Fruit fly (Drosophila melanogaster) whole organism, embryonic: ENCODE measurements around the gene mGluR.

Source experiments
- Asciz ChIP-seq: fragments of 200-800 bp; sonication (Bioruptor generic); optimal IDR thresholded peaks from 2 replicates; lab custom pipeline; 2017; ENCODE audit warnings: missing biosample characterization, mild to moderate bottlenecking, missing genetic modification characterization, missing genetic modification reagents
- CG12391 ChIP-seq: fragments of 200-800 bp; sonication (Bioruptor generic); optimal IDR thresholded peaks from 3 replicates; lab custom pipeline; 2018; ENCODE audit warnings: missing biosample characterization, mild to moderate bottlenecking, missing genetic modification characterization, moderate library complexity
- CG12659 ChIP-seq: fragments of 200-800 bp; sonication (Bioruptor generic); optimal IDR thresholded peaks from 3 replicates; lab custom pipeline; 2017; ENCODE audit warnings: mild to moderate bottlenecking, missing biosample characterization, missing genetic modification reagents, missing genetic modification characterization
- CG13287 ChIP-seq: fragments of 200-800 bp; sonication (Bioruptor generic); IDR thresholded peaks from 2 replicates; pipeline ENCODE4 v1.3.6; 2022; ENCODE audit warnings: missing biosample characterization, missing genetic modification characterization; ENCODE audit not compliant: partially characterized antibody
- CG14710 ChIP-seq: fragments of 200-800 bp; sonication (Bioruptor generic); optimal IDR thresholded peaks from 3 replicates; lab custom pipeline; 2019; ENCODE audit warnings: missing biosample characterization, mild to moderate bottlenecking, missing genetic modification characterization, moderate library complexity
- CG14860 ChIP-seq: fragments of 200-800 bp; sonication (Bioruptor generic); IDR thresholded peaks from 3 replicates; pipeline ENCODE4 v1.3.6; 2022; ENCODE audit warnings: missing biosample characterization, missing genetic modification characterization; ENCODE audit not compliant: partially characterized antibody
- CG1602 ChIP-seq: fragments of 200-800 bp; sonication (Bioruptor generic); optimal IDR thresholded peaks from 3 replicates; lab custom pipeline; 2016; ENCODE audit warnings: missing biosample characterization, missing genetic modification characterization
- CG16813 ChIP-seq: fragments of 200-800 bp; sonication (Bioruptor generic); IDR thresholded peaks from 3 replicates; pipeline ENCODE4 v1.3.6; 2022; ENCODE audit warnings: missing biosample characterization, missing genetic modification characterization; ENCODE audit not compliant: partially characterized antibody
- CG17829 ChIP-seq: fragments of 200-800 bp; optimal IDR thresholded peaks from 2 replicates; lab custom pipeline; 2019; ENCODE audit warnings: missing biosample characterization, mild to moderate bottlenecking, missing genetic modification characterization, moderate library complexity
- CG18262 ChIP-seq: fragments of 200-800 bp; optimal IDR thresholded peaks from 3 replicates; lab custom pipeline; 2019; ENCODE audit warnings: missing biosample characterization, mild to moderate bottlenecking, missing genetic modification characterization, moderate library complexity
- CG2116 ChIP-seq: fragments of 200-800 bp; sonication (Bioruptor generic); optimal IDR thresholded peaks from 3 replicates; lab custom pipeline; 2018; ENCODE audit warnings: missing biosample characterization, mild to moderate bottlenecking, missing genetic modification characterization
- CG2199 ChIP-seq: fragments of 200-800 bp; sonication (Bioruptor generic); IDR thresholded peaks from 3 replicates; pipeline ENCODE4 v1.3.6; 2022; ENCODE audit warnings: missing biosample characterization, missing genetic modification characterization
- CG2202 ChIP-seq: fragments of 200-800 bp; sonication (Bioruptor generic); optimal IDR thresholded peaks from 2 replicates; lab custom pipeline; 2018; ENCODE audit warnings: missing biosample characterization, mild to moderate bottlenecking, missing genetic modification characterization
- CG2678 ChIP-seq: fragments of 200-800 bp; sonication (Bioruptor generic); optimal IDR thresholded peaks from 3 replicates; lab custom pipeline; 2019; ENCODE audit warnings: missing biosample characterization, mild to moderate bottlenecking, missing genetic modification characterization, moderate library complexity
- CG2712 ChIP-seq: fragments of 200-800 bp; optimal IDR thresholded peaks from 3 replicates; lab custom pipeline; 2019; ENCODE audit warnings: missing biosample characterization, mild to moderate bottlenecking, missing genetic modification characterization, moderate library complexity
- CG31365 ChIP-seq: fragments of 200-800 bp; sonication (Bioruptor generic); optimal IDR thresholded peaks from 2 replicates; lab custom pipeline; 2018; ENCODE audit warnings: missing biosample characterization, mild to moderate bottlenecking, missing genetic modification characterization
- CG6791 ChIP-seq: fragments of 200-800 bp; sonication (Bioruptor generic); IDR thresholded peaks from 3 replicates; pipeline ENCODE4 v1.3.6; 2022; ENCODE audit warnings: missing biosample characterization, missing genetic modification characterization; ENCODE audit not compliant: partially characterized antibody
- CG7556 ChIP-seq: fragments of 200-800 bp; sonication (Bioruptor generic); optimal IDR thresholded peaks from 2 replicates; lab custom pipeline; 2017; ENCODE audit warnings: missing biosample characterization, mild to moderate bottlenecking, missing genetic modification characterization
- CG7963 ChIP-seq: fragments of 200-800 bp; sonication (Bioruptor generic); IDR thresholded peaks from 3 replicates; pipeline ENCODE4 v1.3.6; 2022; ENCODE audit warnings: missing biosample characterization, missing genetic modification characterization; ENCODE audit not compliant: partially characterized antibody
- CoRest ChIP-seq: fragments of 200-800 bp; sonication (Bioruptor generic); optimal IDR thresholded peaks from 3 replicates; lab custom pipeline; 2018; ENCODE audit warnings: missing biosample characterization, mild to moderate bottlenecking, missing genetic modification characterization, moderate library complexity
- Dip2 ChIP-seq: fragments of 200-800 bp; sonication (Bioruptor generic); IDR thresholded peaks from 2 replicates; pipeline ENCODE4 v1.3.6; 2022; ENCODE audit warnings: missing biosample characterization, missing genetic modification characterization
- Dp ChIP-seq: fragments of 200-800 bp; sonication (Bioruptor generic); optimal IDR thresholded peaks from 2 replicates; lab custom pipeline; 2018; ENCODE audit warnings: missing biosample characterization, mild to moderate bottlenecking, missing genetic modification characterization, moderate library complexity
- HmgD ChIP-seq: fragments of 200-800 bp; sonication (Bioruptor generic); optimal IDR thresholded peaks from 3 replicates; lab custom pipeline; 2016; ENCODE audit warnings: missing biosample characterization, missing genetic modification characterization
- Hmr ChIP-seq: fragments of 200-800 bp; sonication (Bioruptor generic); optimal IDR thresholded peaks from 3 replicates; lab custom pipeline; 2017; ENCODE audit warnings: mild to moderate bottlenecking, missing biosample characterization, missing genetic modification reagents, missing genetic modification characterization
- Kr ChIP-seq: fragments of 200-800 bp; sonication (Bioruptor generic); optimal IDR thresholded peaks from 2 replicates; lab custom pipeline; 2017; ENCODE audit warnings: missing biosample characterization, mild to moderate bottlenecking, missing genetic modification characterization
- Lhr ChIP-seq: fragments of 200-800 bp; sonication (Bioruptor generic); optimal IDR thresholded peaks from 3 replicates; lab custom pipeline; 2017; ENCODE audit warnings: mild to moderate bottlenecking, missing biosample characterization, missing genetic modification reagents, missing genetic modification characterization
- NC2β ChIP-seq: fragments of 200-800 bp; sonication (Bioruptor generic); optimal IDR thresholded peaks from 2 replicates; lab custom pipeline; 2016; ENCODE audit warnings: missing biosample characterization, missing genetic modification characterization
- PHDP ChIP-seq: fragments of 200-800 bp; sonication (Bioruptor generic); optimal IDR thresholded peaks from 3 replicates; lab custom pipeline; 2018; ENCODE audit warnings: missing biosample characterization, mild to moderate bottlenecking, missing genetic modification characterization, moderate library complexity
- Sry-δ ChIP-seq: fragments of 200-800 bp; sonication (Bioruptor generic); optimal IDR thresholded peaks from 2 replicates; lab custom pipeline; 2016; ENCODE audit warnings: missing biosample characterization, missing genetic modification characterization
- Xbp1 ChIP-seq: fragments of 200-800 bp; sonication (Bioruptor generic); optimal IDR thresholded peaks from 3 replicates; lab custom pipeline; 2016; ENCODE audit warnings: missing biosample characterization, mild to moderate bottlenecking, missing genetic modification characterization
- ab ChIP-seq: fragments of 200-800 bp; sonication (Bioruptor generic); optimal IDR thresholded peaks from 2 replicates; lab custom pipeline; 2016; ENCODE audit warnings: missing biosample characterization, missing genetic modification characterization
- bbx ChIP-seq: fragments of 200-800 bp; sonication (Bioruptor generic); IDR thresholded peaks from 2 replicates; pipeline ENCODE4 v1.3.6; 2022; ENCODE audit warnings: missing biosample characterization, missing genetic modification characterization; ENCODE audit not compliant: partially characterized antibody
- bigmax ChIP-seq: fragments of 200-800 bp; sonication (Bioruptor generic); optimal IDR thresholded peaks from 2 replicates; lab custom pipeline; 2018; ENCODE audit warnings: missing biosample characterization, mild to moderate bottlenecking, missing genetic modification characterization
- chm ChIP-seq: fragments of 200-800 bp; sonication (Bioruptor generic); IDR thresholded peaks from 2 replicates; pipeline ENCODE4 v1.3.6; 2022; ENCODE audit warnings: missing biosample characterization, missing genetic modification characterization
- dmrt11E ChIP-seq: fragments of 200-800 bp; sonication (Bioruptor generic); optimal IDR thresholded peaks from 3 replicates; lab custom pipeline; 2018; ENCODE audit warnings: missing biosample characterization, mild to moderate bottlenecking, missing genetic modification characterization, moderate library complexity
- gt ChIP-seq: fragments of 200-800 bp; sonication (Bioruptor generic); IDR thresholded peaks from 2 replicates; pipeline ENCODE4 v1.3.6; 2022; ENCODE audit warnings: missing biosample characterization, missing genetic modification characterization
- hkb ChIP-seq, 2 experiments: fragments of 200-800 bp in 1 of 2; fragments of >200 bp in 1 of 2; sonication (Bioruptor generic) in 1 of 2; IDR thresholded peaks in 1 of 2; optimal IDR thresholded peaks in 1 of 2; 2 replicates each; pipeline versions ENCODE4 v1.3.6 to Lab custom; 2017 to 2022; ENCODE audit warnings: missing biosample characterization in 1 of 2, missing genetic modification characterization in 1 of 2
- insv ChIP-seq, 2 experiments: fragments of 200-800 bp; sonication (Bioruptor generic); optimal IDR thresholded peaks; 3 replicates each; lab custom pipeline; 2016 to 2018; ENCODE audit warnings: missing biosample characterization in 2 of 2, missing genetic modification characterization in 2 of 2
- lola ChIP-seq, 3 experiments: fragments of >200 bp in 2 of 3; fragments of 200-800 bp in 1 of 3; sonication (Bioruptor generic) in 1 of 3; optimal IDR thresholded peaks; 2 replicates each; lab custom pipeline; 2017 to 2019; ENCODE audit warnings: missing biosample characterization in 3 of 3, missing genetic modification characterization in 3 of 3, mild to moderate bottlenecking in 1 of 3, moderate library complexity in 1 of 3
- mirr ChIP-seq: fragments of 200-800 bp; sonication (Bioruptor generic); optimal IDR thresholded peaks from 3 replicates; lab custom pipeline; 2018; ENCODE audit warnings: missing biosample characterization, mild to moderate bottlenecking, missing genetic modification characterization
- peb ChIP-seq: fragments of 200-800 bp; sonication (Bioruptor generic); IDR thresholded peaks from 2 replicates; pipeline ENCODE4 v1.3.6; 2022; ENCODE audit warnings: missing biosample characterization, missing genetic modification characterization
- pho ChIP-seq: fragments of 200-800 bp; sonication (Bioruptor generic); optimal IDR thresholded peaks from 2 replicates; lab custom pipeline; 2016; ENCODE audit warnings: missing biosample characterization, missing genetic modification characterization
- phol ChIP-seq: fragments of 200-800 bp; sonication (Bioruptor generic); optimal IDR thresholded peaks from 3 replicates; lab custom pipeline; 2018; ENCODE audit warnings: missing biosample characterization, mild to moderate bottlenecking, missing genetic modification characterization, moderate library complexity
- pita ChIP-seq: fragments of 200-800 bp; sonication (Bioruptor generic); optimal IDR thresholded peaks from 2 replicates; lab custom pipeline; 2017; ENCODE audit warnings: missing biosample characterization, mild to moderate bottlenecking, missing genetic modification characterization
- sna ChIP-seq: fragments of 200-800 bp; sonication (Bioruptor generic); IDR thresholded peaks from 2 replicates; pipeline ENCODE4 v1.3.6; 2022; ENCODE audit warnings: missing biosample characterization, missing genetic modification characterization; ENCODE audit not compliant: partially characterized antibody
- vfl ChIP-seq: fragments of 200-800 bp; sonication (Bioruptor generic); optimal IDR thresholded peaks from 2 replicates; lab custom pipeline; 2016; ENCODE audit warnings: missing biosample characterization, missing genetic modification characterization

The mGluR gene

DNA sequence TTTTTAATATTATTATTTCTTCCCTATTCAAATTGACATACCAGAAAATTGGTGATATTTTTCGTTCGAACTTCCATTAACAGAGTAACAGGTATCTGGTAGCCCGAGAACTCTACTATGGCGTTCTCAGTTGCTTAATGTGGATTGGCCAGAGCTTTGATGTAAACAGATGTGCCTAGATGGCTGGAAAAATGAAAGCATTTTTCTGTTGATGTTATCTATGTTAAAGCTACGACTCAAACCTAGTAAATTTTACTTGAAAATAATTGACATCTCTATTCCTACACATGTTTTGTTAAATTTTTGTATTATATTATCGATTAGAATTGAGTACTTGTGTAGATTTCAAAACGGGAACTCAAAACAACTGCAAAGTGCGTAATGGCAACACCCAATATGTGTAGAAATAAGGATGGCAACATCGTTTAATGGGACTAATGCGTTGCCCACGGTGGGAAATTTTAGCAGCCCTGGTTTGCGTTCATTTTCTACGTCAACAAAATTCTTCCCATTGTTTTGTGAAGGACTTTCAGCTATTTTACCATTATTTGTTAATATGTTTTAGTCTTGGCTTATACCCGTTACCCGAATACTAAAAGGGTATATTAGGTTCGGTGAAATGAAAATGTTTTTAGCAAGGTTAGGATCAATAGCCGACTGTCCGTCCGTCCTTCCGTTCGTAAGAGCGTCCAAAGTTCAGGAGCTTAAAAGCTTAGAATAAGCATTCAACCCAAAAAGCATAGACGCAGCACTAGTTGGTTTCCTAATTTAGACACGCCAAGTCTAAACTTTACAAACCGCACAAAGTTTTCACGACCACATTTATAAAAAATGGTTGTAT lies 43.2 kb downstream of the mGluR start (continued):
- TF ChIP-seq bbx (GFP tag; lab: Robert Waterston, UW) (peak; percentile 87), CG12391 (peak; percentile 52), pita (peak; percentile 98), Hmr (GFP tag; lab: Kevin White, UChicago) (peak; percentile 92), CG1602 (no peak), HmgD (peak; percentile 30), mirr (GFP tag; lab: Kevin White, UChicago) (no peak), CG6791 (GFP tag; lab: Robert Waterston, UW) (peak; percentile 89), dmrt11E (peak; percentile 45), CG31365 (tag; lab: Kevin White, UChicago) (peak; percentile 36), CG14710 (peak; percentile 41), vfl (GFP tag; lab: Kevin White, UChicago) (no peak), sna (GFP tag; lab: Robert Waterston, UW) (peak; percentile 78), CG13287 (GFP tag; lab: Robert Waterston, UW) (peak; percentile 72), Asciz (no peak), CG12659 (GFP tag; lab: Kevin White, UChicago) (peak; percentile 39), pho (GFP tag; lab: Kevin White, UChicago) (peak; percentile 36), gt (GFP tag; lab: Robert Waterston, UW) (no peak), bigmax (GFP tag; lab: Kevin White, UChicago) (peak; percentile 27), ab (no peak), peb (GFP tag; lab: Robert Waterston, UW) (no peak), CG14860 (GFP tag; lab: Robert Waterston, UW) (peak; percentile 89), CG2202 (tag; lab: Kevin White, UChicago) (peak; percentile 9), lola (GFP tag; optimal IDR thresholded peaks at IDR 0.05; lab: Kevin White, UChicago) (peak in 1 of 3 experiments; percentile 51), NC2β (GFP tag; lab: Kevin White, UChicago) (peak; percentile 15), CG7963 (GFP tag; lab: Robert Waterston, UW) (peak; percentile 63; the same call in 1 of the 3 replicates), phol (peak; percentile 34), PHDP (tag; lab: Kevin White, UChicago) (peak; percentile 18), CG2199 (GFP tag; lab: Robert Waterston, UW) (peak; percentile 63; the same call in 1 of the 3 replicates), CG2712 (peak; percentile 11), CoRest (peak; percentile 17), chm (GFP tag; lab: Robert Waterston, UW) (no peak), Sry-δ (GFP tag; lab: Kevin White, UChicago) (peak; percentile 41), Lhr (GFP tag; lab: Kevin White, UChicago) (peak; percentile 99), Dp (peak; percentile 29), CG18262 (tag; lab: Kevin White, UChicago) (peak; percentile 19), Xbp1 (GFP tag; lab: Kevin White, UChicago) (peak; percentile 31), CG7556 (no peak), hkb (optimal IDR thresholded peaks at IDR 0.05; lab: Kevin White, UChicago) (peak; percentile 14), hkb (GFP tag; IDR thresholded peaks at IDR 0.05; lab: Robert Waterston, UW) (no peak), CG2678 (no peak), Kr (no peak), Dip2 (no peak), CG17829 (tag; lab: Kevin White, UChicago) (peak; percentile 23), insv (GFP tag; optimal IDR thresholded peaks at IDR 0.05; lab: Kevin White, UChicago) (peak in 1 of 2 experiments; percentile 75), CG16813 (GFP tag; lab: Robert Waterston, UW) (peak; percentile 67), CG2116 (peak; percentile 24)
